Fruit fly (Drosophila melanogaster) whole organism, embryonic: ENCODE measurements around the gene MED4.

ENCODE experiments used
- Abd-B ChIP-seq: fragments of 200-800 bp; sonication (Bioruptor generic); optimal IDR thresholded peaks from 2 replicates; lab custom pipeline; 2018; ENCODE audit warnings: missing biosample characterization, mild to moderate bottlenecking, missing genetic modification characterization, moderate library complexity
- Aef1 ChIP-seq: fragments of 200-800 bp; sonication (Bioruptor generic); IDR thresholded peaks from 3 replicates; pipeline ENCODE4 v1.3.6; 2022; ENCODE audit warnings: missing biosample characterization, missing genetic modification characterization
- Atf3 ChIP-seq: fragments of 200-800 bp; sonication (Bioruptor generic); optimal IDR thresholded peaks from 3 replicates; lab custom pipeline; 2016; ENCODE audit warnings: missing biosample characterization, missing genetic modification characterization
- Awh ChIP-seq: fragments of 200-800 bp; sonication (Bioruptor generic); IDR thresholded peaks from 2 replicates; pipeline ENCODE4, ENCODE4 v1.3.6; 2022; ENCODE audit warnings: missing biosample characterization, missing genetic modification characterization
- CG12744 ChIP-seq: fragments of 200-800 bp; sonication (Bioruptor generic); optimal IDR thresholded peaks from 2 replicates; lab custom pipeline; 2016; ENCODE audit warnings: missing biosample characterization, missing genetic modification characterization
- CG1529 ChIP-seq: fragments of 200-800 bp; sonication (Bioruptor generic); optimal IDR thresholded peaks from 3 replicates; lab custom pipeline; 2018; ENCODE audit warnings: missing biosample characterization, missing genetic modification characterization
- CG2116 ChIP-seq: fragments of 200-800 bp; sonication (Bioruptor generic); optimal IDR thresholded peaks from 3 replicates; lab custom pipeline; 2018; ENCODE audit warnings: missing biosample characterization, mild to moderate bottlenecking, missing genetic modification characterization
- CG2678 ChIP-seq: fragments of 200-800 bp; sonication (Bioruptor generic); optimal IDR thresholded peaks from 3 replicates; lab custom pipeline; 2019; ENCODE audit warnings: missing biosample characterization, mild to moderate bottlenecking, missing genetic modification characterization, moderate library complexity
- CG31224 ChIP-seq: fragments of 200-800 bp; sonication (Bioruptor generic); IDR thresholded peaks from 2 replicates; pipeline ENCODE4 v1.3.6; 2022; ENCODE audit warnings: missing biosample characterization, missing genetic modification characterization
- CG3726 ChIP-seq: fragments of 200-800 bp; sonication (Bioruptor generic); IDR thresholded peaks from 3 replicates; pipeline ENCODE4, ENCODE4 v1.3.6; 2022; ENCODE audit warnings: missing biosample characterization, missing genetic modification characterization
- CG3995 ChIP-seq: fragments of 200-800 bp; sonication (Bioruptor generic); optimal IDR thresholded peaks from 3 replicates; lab custom pipeline; 2016; ENCODE audit warnings: missing biosample characterization, missing genetic modification characterization
- CG42726 ChIP-seq: fragments of 200-800 bp; sonication (Bioruptor generic); IDR thresholded peaks from 2 replicates; pipeline ENCODE4 v1.3.6; 2022; ENCODE audit warnings: missing biosample characterization, missing genetic modification characterization; ENCODE audit not compliant: partially characterized antibody
- CG4282 ChIP-seq: fragments of 200-800 bp; sonication (Bioruptor generic); optimal IDR thresholded peaks from 2 replicates; lab custom pipeline; 2016; ENCODE audit warnings: missing biosample characterization, missing genetic modification characterization
- CG4328 ChIP-seq: fragments of 200-800 bp; sonication (Bioruptor generic); optimal IDR thresholded peaks from 3 replicates; lab custom pipeline; 2017; ENCODE audit warnings: missing biosample characterization, missing genetic modification reagents, missing genetic modification characterization
- CG4617 ChIP-seq: fragments of 200-800 bp; sonication (Bioruptor generic); optimal IDR thresholded peaks from 3 replicates; lab custom pipeline; 2016; ENCODE audit warnings: missing biosample characterization, missing genetic modification characterization, borderline replicate concordance
- CG4730 ChIP-seq: fragments of 200-800 bp; sonication (Bioruptor generic); IDR thresholded peaks from 2 replicates; pipeline ENCODE4 v1.3.6; 2022; ENCODE audit warnings: missing biosample characterization, missing genetic modification characterization
- CG4854 ChIP-seq: fragments of 200-800 bp; sonication (Bioruptor generic); optimal IDR thresholded peaks from 2 replicates; lab custom pipeline; 2016; ENCODE audit warnings: missing biosample characterization, missing genetic modification characterization, inconsistent platforms
- CG6654 ChIP-seq: fragments of 200-800 bp; sonication (Bioruptor generic); optimal IDR thresholded peaks from 2 replicates; lab custom pipeline; 2017; ENCODE audit warnings: missing biosample characterization, mild to moderate bottlenecking, missing genetic modification characterization
- CG7556 ChIP-seq: fragments of 200-800 bp; sonication (Bioruptor generic); optimal IDR thresholded peaks from 2 replicates; lab custom pipeline; 2017; ENCODE audit warnings: missing biosample characterization, mild to moderate bottlenecking, missing genetic modification characterization
- CG8478 ChIP-seq: fragments of >200 bp; optimal IDR thresholded peaks from 2 replicates; lab custom pipeline; 2018
- CG9797 ChIP-seq: fragments of 200-800 bp; sonication (Bioruptor generic); optimal IDR thresholded peaks from 3 replicates; lab custom pipeline; 2018; ENCODE audit warnings: missing biosample characterization, mild to moderate bottlenecking, missing genetic modification characterization
- Dip2 ChIP-seq: fragments of 200-800 bp; sonication (Bioruptor generic); IDR thresholded peaks from 2 replicates; pipeline ENCODE4 v1.3.6; 2022; ENCODE audit warnings: missing biosample characterization, missing genetic modification characterization
- Fer1 ChIP-seq: fragments of 200-800 bp; sonication (Bioruptor generic); optimal IDR thresholded peaks from 2 replicates; lab custom pipeline; 2017; ENCODE audit warnings: missing biosample characterization, mild to moderate bottlenecking, missing genetic modification characterization
- HLH4C ChIP-seq: fragments of 200-800 bp; sonication (Bioruptor generic); IDR thresholded peaks from 3 replicates; pipeline ENCODE4 v1.3.6; 2022; ENCODE audit warnings: missing biosample characterization, missing genetic modification characterization; ENCODE audit not compliant: partially characterized antibody
- Hsf ChIP-seq: fragments of 200-800 bp; sonication (Bioruptor generic); optimal IDR thresholded peaks from 3 replicates; lab custom pipeline; 2016; ENCODE audit warnings: missing biosample characterization, missing genetic modification characterization
- Mes4 ChIP-seq: fragments of 200-800 bp; sonication (Bioruptor generic); optimal IDR thresholded peaks from 2 replicates; lab custom pipeline; 2016; ENCODE audit warnings: missing biosample characterization, missing genetic modification characterization
- Nf-YA ChIP-seq: fragments of 200-800 bp; sonication (Bioruptor generic); IDR thresholded peaks from 2 replicates; pipeline ENCODE4 v1.3.6; 2022; ENCODE audit warnings: missing biosample characterization, missing genetic modification characterization
- Nf-YC ChIP-seq: fragments of 200-800 bp; optimal IDR thresholded peaks from 3 replicates; lab custom pipeline; 2019; ENCODE audit warnings: missing biosample characterization, mild to moderate bottlenecking, missing genetic modification characterization, moderate library complexity
- NfI ChIP-seq: fragments of 200-800 bp; sonication (Bioruptor generic); optimal IDR thresholded peaks from 3 replicates; lab custom pipeline; 2018; ENCODE audit warnings: missing biosample characterization, mild to moderate bottlenecking, missing genetic modification characterization, moderate library complexity
- Sin3A ChIP-seq: fragments of >200 bp; optimal IDR thresholded peaks from 2 replicates; lab custom pipeline; 2018
- TFAM ChIP-seq: fragments of 200-800 bp; sonication (Bioruptor generic); optimal IDR thresholded peaks from 2 replicates; lab custom pipeline; 2017; ENCODE audit warnings: missing biosample characterization, missing genetic modification characterization, inconsistent platforms
- al ChIP-seq: fragments of 200-800 bp; sonication (Bioruptor generic); IDR thresholded peaks from 2 replicates; pipeline ENCODE4 v1.3.6; 2022; ENCODE audit warnings: missing biosample characterization, missing genetic modification characterization
- ato ChIP-seq: fragments of 200-800 bp; sonication (Bioruptor generic); IDR thresholded peaks from 2 replicates; pipeline ENCODE4 v1.3.6; 2022; ENCODE audit warnings: missing biosample characterization, missing genetic modification characterization; ENCODE audit not compliant: partially characterized antibody
- ci ChIP-seq: fragments of 200-800 bp; sonication (Bioruptor generic); IDR thresholded peaks from 3 replicates; pipeline ENCODE4 v1.3.6; 2022; ENCODE audit warnings: missing biosample characterization, missing genetic modification characterization
- crol ChIP-seq: fragments of 200-800 bp; sonication (Bioruptor generic); IDR thresholded peaks from 2 replicates; pipeline ENCODE4 v1.3.6; 2022; ENCODE audit warnings: missing biosample characterization, missing genetic modification characterization
- dpn ChIP-seq, 2 experiments: fragments of 200-800 bp; sonication (Bioruptor generic); optimal IDR thresholded peaks; 3 replicates each; lab custom pipeline; 2016; ENCODE audit warnings: missing biosample characterization in 2 of 2, missing genetic modification characterization in 2 of 2
- fru ChIP-seq: fragments of >200 bp; optimal IDR thresholded peaks from 2 replicates; lab custom pipeline; 2017
- gem ChIP-seq: fragments of 200-800 bp; sonication (Bioruptor generic); optimal IDR thresholded peaks from 2 replicates; lab custom pipeline; 2019; ENCODE audit warnings: missing biosample characterization, mild to moderate bottlenecking, missing genetic modification characterization, moderate library complexity
- ind ChIP-seq: fragments of 200-800 bp; sonication (Bioruptor generic); optimal IDR thresholded peaks from 3 replicates; lab custom pipeline; 2016; ENCODE audit warnings: missing biosample characterization, missing genetic modification characterization
- jigr1 ChIP-seq: fragments of 200-800 bp; sonication (Bioruptor generic); IDR thresholded peaks from 3 replicates; pipeline ENCODE4 v1.3.6; 2022; ENCODE audit warnings: missing biosample characterization, missing genetic modification characterization
- kni ChIP-seq: fragments of 200-800 bp; sonication (Bioruptor generic); optimal IDR thresholded peaks from 3 replicates; lab custom pipeline; 2017; ENCODE audit warnings: mild to moderate bottlenecking, missing biosample characterization, missing genetic modification reagents, missing genetic modification characterization
- knrl ChIP-seq: fragments of 200-800 bp; sonication (Bioruptor generic); IDR thresholded peaks from 3 replicates; pipeline ENCODE4 v1.3.6; 2022; ENCODE audit warnings: missing biosample characterization, missing genetic modification characterization; ENCODE audit not compliant: partially characterized antibody
- luna ChIP-seq: fragments of 200-800 bp; sonication (Bioruptor generic); optimal IDR thresholded peaks from 2 replicates; lab custom pipeline; 2016; ENCODE audit warnings: missing biosample characterization, missing genetic modification characterization
- maf-S ChIP-seq: fragments of 200-800 bp; sonication (Bioruptor generic); optimal IDR thresholded peaks from 2 replicates; lab custom pipeline; 2016; ENCODE audit warnings: missing biosample characterization, missing genetic modification characterization
- nmo ChIP-seq: fragments of 200-800 bp; sonication (Bioruptor generic); optimal IDR thresholded peaks from 2 replicates; lab custom pipeline; 2018; ENCODE audit warnings: missing biosample characterization, mild to moderate bottlenecking, missing genetic modification characterization, moderate library complexity
- oc ChIP-seq: fragments of 200-800 bp; sonication (Bioruptor generic); optimal IDR thresholded peaks from 2 replicates; lab custom pipeline; 2018; ENCODE audit warnings: missing biosample characterization, mild to moderate bottlenecking, missing genetic modification characterization, moderate library complexity
- odd ChIP-seq: fragments of 200-800 bp; sonication (Bioruptor generic); optimal IDR thresholded peaks from 2 replicates; lab custom pipeline; 2017; ENCODE audit warnings: missing biosample characterization, mild to moderate bottlenecking, missing genetic modification characterization
- pnt ChIP-seq: fragments of 200-800 bp; sonication (Bioruptor generic); optimal IDR thresholded peaks from 3 replicates; lab custom pipeline; 2016; ENCODE audit warnings: missing biosample characterization, missing genetic modification characterization
- row ChIP-seq: fragments of 200-800 bp; sonication (Bioruptor generic); IDR thresholded peaks from 3 replicates; pipeline ENCODE4 v1.3.6; 2022; ENCODE audit warnings: missing biosample characterization, missing genetic modification characterization
- shn ChIP-seq: fragments of 200-800 bp; sonication (Bioruptor generic); optimal IDR thresholded peaks from 3 replicates; lab custom pipeline; 2016; ENCODE audit warnings: missing biosample characterization, missing genetic modification characterization
- stc ChIP-seq: fragments of 200-800 bp; sonication (Bioruptor generic); IDR thresholded peaks from 2 replicates; pipeline ENCODE4 v1.3.6; 2022; ENCODE audit warnings: missing biosample characterization, missing genetic modification characterization
- vvl ChIP-seq: fragments of 200-800 bp; sonication (Bioruptor generic); IDR thresholded peaks from 2 replicates; pipeline ENCODE4 v1.3.6; 2022; ENCODE audit warnings: missing biosample characterization, missing genetic modification characterization
- zen ChIP-seq: fragments of 200-800 bp; sonication (Bioruptor generic); optimal IDR thresholded peaks from 3 replicates; lab custom pipeline; 2018; ENCODE audit warnings: missing biosample characterization, mild to moderate bottlenecking, missing genetic modification characterization, moderate library complexity

The MED4 gene

DNA sequence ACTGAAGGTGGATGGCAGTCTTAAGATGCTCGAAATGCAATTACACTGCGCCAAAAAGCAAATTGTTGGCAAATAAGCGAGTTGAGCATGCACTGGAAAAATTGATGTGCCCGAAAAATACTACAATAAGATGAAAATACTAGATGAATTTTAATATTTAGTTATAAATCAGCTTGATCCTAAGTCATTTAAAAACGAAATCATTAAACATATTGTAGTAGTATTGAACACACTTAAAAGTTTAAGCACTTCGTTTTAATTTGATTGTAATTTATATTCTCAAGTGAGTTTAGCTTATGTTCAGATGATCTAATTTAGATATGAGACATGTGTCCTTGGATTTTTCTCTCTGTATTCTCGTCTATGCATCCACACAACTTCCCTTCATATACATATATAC lies 12.1 kb upstream of the MED4 start (continued):
- TF ChIP-seq CG4854 (GFP tag; lab: Kevin White, UChicago) = no peak
- no peak for TF ChIP-seq Awh (GFP tag; lab: Robert Waterston, UW)
- no peak for TF ChIP-seq CG4617 (GFP tag; lab: Kevin White, UChicago)
- TF ChIP-seq CG4328 = no peak
- peak; percentile 48 for TF ChIP-seq gem (tag; lab: Kevin White, UChicago)
- TF ChIP-seq CG2116 (GFP tag; lab: Kevin White, UChicago) = no peak
- TF ChIP-seq Sin3A (lab: Kevin White, UChicago) = no peak
- TF ChIP-seq CG4730 (GFP tag; lab: Robert Waterston, UW) = no peak
- no peak for TF ChIP-seq Atf3 (GFP tag; lab: Kevin White, UChicago)
- no peak for TF ChIP-seq CG9797
- no peak for TF ChIP-seq Dip2
- TF ChIP-seq CG31224 (GFP tag; lab: Robert Waterston, UW) = no peak
- no peak for TF ChIP-seq Fer1 (GFP tag; lab: Kevin White, UChicago)
- TF ChIP-seq CG6654 (GFP tag; lab: Kevin White, UChicago) = no peak
- TF ChIP-seq CG1529 = no peak
- TF ChIP-seq al (GFP tag; lab: Robert Waterston, UW) = 0 out of 2 replicates have a peak, but pooled peaks have one; percentile 9
- peak; percentile 63 for TF ChIP-seq CG2678 (tag; lab: Kevin White, UChicago)
- peak; percentile 13 for TF ChIP-seq CG7556 (GFP tag; lab: Kevin White, UChicago)
- TF ChIP-seq stc = peak; percentile 40; the same call in 1 of the 2 replicates
- no peak for TF ChIP-seq shn (GFP tag; lab: Kevin White, UChicago)
- TF ChIP-seq CG8478 = no peak
- TF ChIP-seq CG12744 (GFP tag; lab: Kevin White, UChicago) = no peak
- no peak for TF ChIP-seq zen (tag; lab: Kevin White, UChicago)
- TF ChIP-seq TFAM = no peak
- peak in 1 of 2 experiments; percentile 33 for TF ChIP-seq dpn (GFP tag; optimal IDR thresholded peaks at IDR 0.05; lab: Kevin White, UChicago)
- no peak for TF ChIP-seq fru (lab: Kevin White, UChicago)
- TF ChIP-seq row (GFP tag; lab: Robert Waterston, UW) = 0 out of 3 replicates have a peak, but pooled peaks have one; percentile 19
- TF ChIP-seq knrl (GFP tag; lab: Robert Waterston, UW) = no peak
- TF ChIP-seq CG3995 (GFP tag; lab: Kevin White, UChicago) = no peak
- TF ChIP-seq ind (GFP tag; lab: Kevin White, UChicago) = peak; percentile 17
- TF ChIP-seq nmo = peak; percentile 31
- TF ChIP-seq ci (GFP tag; lab: Robert Waterston, UW) = no peak
- TF ChIP-seq Nf-YC = no peak
- no peak for TF ChIP-seq vvl (GFP tag; lab: Robert Waterston, UW)
- no peak for TF ChIP-seq Mes4 (GFP tag; lab: Kevin White, UChicago)
- no peak; the same call in 2 of the 3 replicates for TF ChIP-seq Aef1 (GFP tag; lab: Robert Waterston, UW)
- no peak for TF ChIP-seq oc (tag; lab: Kevin White, UChicago)
- no peak for TF ChIP-seq CG42726
- TF ChIP-seq jigr1 (GFP tag; lab: Robert Waterston, UW) = no peak

DNA sequence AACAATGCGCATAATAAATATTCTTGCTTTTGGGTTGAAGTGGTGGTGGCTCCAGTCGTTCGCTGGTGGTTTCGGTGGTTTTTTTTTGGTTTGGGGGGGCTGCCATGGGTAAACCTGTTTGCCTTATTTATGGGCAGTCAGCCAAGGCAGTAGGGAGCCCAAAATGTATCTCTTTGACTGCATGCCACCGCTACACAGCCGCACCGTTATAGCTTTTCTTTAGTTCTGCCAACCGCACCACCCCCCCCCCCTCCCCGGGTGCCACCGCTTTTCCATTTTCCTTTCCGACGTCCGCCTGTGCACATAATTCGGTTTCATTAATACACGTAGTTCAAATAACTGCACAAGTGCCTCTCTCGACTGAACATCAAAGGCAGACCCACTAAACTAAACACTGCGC lies 7.9 kb upstream of the MED4 start:
- no peak for TF ChIP-seq oc (tag; lab: Kevin White, UChicago)
- TF ChIP-seq ci (GFP tag; lab: Robert Waterston, UW) = 0 out of 3 replicates have a peak, but pooled peaks have one; percentile 20
- TF ChIP-seq Nf-YA (GFP tag; lab: Robert Waterston, UW) = no peak
- TF ChIP-seq CG4854 (GFP tag; lab: Kevin White, UChicago) = no peak
- peak; percentile 49 for TF ChIP-seq kni (GFP tag; lab: Kevin White, UChicago)
- TF ChIP-seq Hsf (GFP tag; lab: Kevin White, UChicago) = no peak
- no peak for TF ChIP-seq HLH4C (GFP tag; lab: Robert Waterston, UW)
- no peak for TF ChIP-seq knrl (GFP tag; lab: Robert Waterston, UW)
- TF ChIP-seq odd (GFP tag; lab: Kevin White, UChicago) = no peak
- TF ChIP-seq Abd-B (GFP tag; lab: Kevin White, UChicago) = peak; percentile 3
- no peak for TF ChIP-seq CG3995 (GFP tag; lab: Kevin White, UChicago)
- TF ChIP-seq Atf3 (GFP tag; lab: Kevin White, UChicago) = no peak
- no peak for TF ChIP-seq CG4282 (GFP tag; lab: Kevin White, UChicago)
- no peak for TF ChIP-seq CG3726 (GFP tag; lab: Robert Waterston, UW)
- TF ChIP-seq crol = peak; percentile 82
- no peak for TF ChIP-seq pnt (GFP tag; lab: Kevin White, UChicago)
- TF ChIP-seq luna = no peak
- TF ChIP-seq NfI = no peak
- no peak for TF ChIP-seq ato (GFP tag; lab: Robert Waterston, UW)
- no peak for TF ChIP-seq maf-S
